Worm (Caenorhabditis elegans) whole organism, L3 larva: ENCODE data around the gene ZK863.8.

Experiments
- fos-1 ChIP-seq: fragments of 150-350 bp; optimal IDR thresholded peaks from 2 replicates; lab custom pipeline; 2014; ENCODE audit warnings: missing biosample characterization, missing genetic modification characterization
- nhr-11 ChIP-seq: fragments of 150-350 bp; optimal IDR thresholded peaks from 2 replicates; lab custom pipeline; 2014; ENCODE audit warnings: missing biosample characterization, missing genetic modification characterization
- ztf-4 ChIP-seq: fragments of 150-350 bp; optimal IDR thresholded peaks from 2 replicates; lab custom pipeline; 2014; ENCODE audit warnings: missing biosample characterization, missing genetic modification characterization

DNA sequence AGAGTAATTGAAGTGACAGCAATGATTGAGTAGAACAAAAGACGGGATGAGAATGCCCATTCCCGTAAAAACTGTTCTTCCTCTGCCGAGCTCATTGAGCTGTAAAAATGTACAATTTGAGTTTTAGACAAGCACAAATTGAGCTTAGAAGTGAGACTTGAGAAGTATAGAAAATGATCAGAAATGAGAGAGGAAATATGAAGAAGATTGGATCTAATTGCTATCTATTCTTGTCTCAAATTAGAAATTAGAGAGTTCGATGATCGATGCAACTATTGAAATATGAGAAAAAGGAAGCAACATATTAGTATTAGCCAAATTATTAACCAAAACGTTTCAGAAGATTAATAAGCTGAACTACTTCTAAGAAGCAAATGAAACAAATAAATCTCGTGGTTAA is 17.2 kb downstream of the ZK863.8 start, which contains the start of gene ZK863.1:
- TF ChIP-seq nhr-11 (tag; lab: Kevin White, UChicago), result no peak
- TF ChIP-seq fos-1, result no peak
- TF ChIP-seq ztf-4, result no peak
